Worm (Caenorhabditis elegans): ENCODE results near the gene fahd-1.

Gene fahd-1

DNA sequence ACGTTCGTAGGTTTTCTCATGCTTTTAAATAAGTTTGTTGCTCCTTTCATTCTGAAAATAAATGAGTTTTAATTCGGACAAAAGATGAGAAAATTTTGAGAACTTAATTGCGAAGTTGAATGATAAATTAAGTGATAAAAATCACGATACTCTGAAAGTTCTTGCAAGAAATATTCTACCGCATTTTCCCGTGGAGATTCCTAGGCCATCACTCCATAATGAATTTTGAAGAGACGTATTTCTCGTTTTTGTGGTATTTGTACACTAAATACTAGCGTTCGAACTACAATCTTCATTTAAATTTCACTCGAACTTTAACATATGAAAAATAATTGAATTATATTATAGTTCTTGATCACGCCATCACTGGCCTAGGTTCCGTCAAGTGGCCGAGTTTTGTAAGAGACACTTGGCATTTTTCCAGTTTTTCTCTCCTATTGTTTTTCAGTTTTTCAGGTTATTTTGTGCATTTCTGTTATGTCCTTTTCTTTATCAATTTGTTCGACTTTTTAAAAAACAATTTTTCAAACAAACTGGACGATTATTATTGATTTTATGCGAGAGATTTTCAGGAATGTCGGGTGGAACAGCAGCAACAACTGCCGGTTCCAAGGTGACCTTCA lies 33.5 kb upstream of the fahd-1 start, which contains the start of the genes coq-5 and ufm-1:
TSS of gene coq-5 (minus strand) at position 51 of the 623 bp plus-strand sequence.
TSS of gene ufm-1 (plus strand) at position 573 of the 623 bp plus-strand sequence.
- TF ChIP-seq ceh-13 (GFP tag; optimal IDR thresholded peaks at IDR 0.05) (no peak), tbx-37 (GFP tag; conservative IDR thresholded peaks at IDR 0.05) (0 out of 2 replicates have a peak, but pooled peaks have one; percentile 14)

DNA sequence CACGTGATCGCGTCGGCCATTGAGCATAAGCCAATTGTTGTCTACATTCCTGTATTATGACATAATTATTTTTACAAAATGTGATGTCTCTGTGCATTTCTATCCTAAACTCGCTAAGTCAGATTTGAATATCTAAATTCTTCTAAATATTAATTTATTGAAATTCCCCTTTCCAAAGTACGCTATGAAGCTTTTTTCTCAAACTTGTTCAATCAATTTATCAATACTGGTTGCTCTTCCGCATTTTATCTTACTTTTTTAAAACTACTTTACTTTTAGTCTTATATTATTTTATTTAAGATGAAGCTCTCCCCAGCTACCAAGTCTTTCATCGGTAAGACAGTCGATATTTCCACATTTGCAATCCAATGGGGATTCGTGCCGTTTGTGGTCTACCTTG lies 32.7 kb upstream of the fahd-1 start, which contains the start of gene tomm-7:
TSS of gene tomm-7 (plus strand) at position 301 of the 400 bp plus-strand sequence.
- TF ChIP-seq hmg-4 (GFP tag; optimal IDR thresholded peaks at IDR 0.05), result no peak
- no peak for TF ChIP-seq ama-1 (optimal IDR thresholded peaks at IDR 0.05)
- no peak for TF ChIP-seq flt-1 (GFP tag; IDR thresholded peaks at IDR 0.05)
- no peak for TF ChIP-seq tbx-11 (GFP tag; IDR thresholded peaks at IDR 0.05)
- no peak for TF ChIP-seq ets-7 (tag; optimal IDR thresholded peaks at IDR 0.05)
- no peak for TF ChIP-seq ceh-36 (tag; optimal IDR thresholded peaks at IDR 0.05)
- no peak for TF ChIP-seq B0310.2 (tag; optimal IDR thresholded peaks at IDR 0.05)
- TF ChIP-seq tbx-37 (GFP tag; conservative IDR thresholded peaks at IDR 0.05), result no peak
- TF ChIP-seq ceh-13 (GFP tag; optimal IDR thresholded peaks at IDR 0.05), result no peak
- no peak for TF ChIP-seq tra-4 (tag; optimal IDR thresholded peaks at IDR 0.05)
- no peak for TF ChIP-seq sea-1 (GFP tag; conservative IDR thresholded peaks at IDR 0.05)
- TF ChIP-seq hmbx-1 (tag; optimal IDR thresholded peaks at IDR 0.05), result no peak

ce11 chrIII:7860885-7861284 lies 31.2 kb upstream of the fahd-1 start, which contains the start of gene cuc-1:
Gene cuc-1, minus strand, starts transcription at chrIII:7860985.
- TF ChIP-seq flt-1 (GFP tag; IDR thresholded peaks at IDR 0.05) (no peak), tbx-11 (GFP tag; IDR thresholded peaks at IDR 0.05) (no peak), aly-1 (tag; optimal IDR thresholded peaks at IDR 0.05) (no peak), pes-1 (GFP tag; IDR thresholded peaks at IDR 0.05) (no peak), tra-4 (tag; optimal IDR thresholded peaks at IDR 0.05) (no peak), ceh-13 (GFP tag; optimal IDR thresholded peaks at IDR 0.05) (no peak), ama-1 (optimal IDR thresholded peaks at IDR 0.05) (no peak), scrt-1 (GFP tag; IDR thresholded peaks at IDR 0.05) (no peak), hmbx-1 (tag; optimal IDR thresholded peaks at IDR 0.05) (no peak), ets-7 (tag; optimal IDR thresholded peaks at IDR 0.05) (no peak), F13C5.2 (tag; optimal IDR thresholded peaks at IDR 0.05) (no peak), B0310.2 (tag; optimal IDR thresholded peaks at IDR 0.05) (no peak), tbx-37 (GFP tag; conservative IDR thresholded peaks at IDR 0.05) (no peak), hnd-1 (tag; optimal IDR thresholded peaks at IDR 0.05) (no peak), sea-1 (GFP tag; conservative IDR thresholded peaks at IDR 0.05) (no peak), ceh-36 (tag; optimal IDR thresholded peaks at IDR 0.05) (no peak), hmg-4 (GFP tag; optimal IDR thresholded peaks at IDR 0.05) (no peak)

DNA sequence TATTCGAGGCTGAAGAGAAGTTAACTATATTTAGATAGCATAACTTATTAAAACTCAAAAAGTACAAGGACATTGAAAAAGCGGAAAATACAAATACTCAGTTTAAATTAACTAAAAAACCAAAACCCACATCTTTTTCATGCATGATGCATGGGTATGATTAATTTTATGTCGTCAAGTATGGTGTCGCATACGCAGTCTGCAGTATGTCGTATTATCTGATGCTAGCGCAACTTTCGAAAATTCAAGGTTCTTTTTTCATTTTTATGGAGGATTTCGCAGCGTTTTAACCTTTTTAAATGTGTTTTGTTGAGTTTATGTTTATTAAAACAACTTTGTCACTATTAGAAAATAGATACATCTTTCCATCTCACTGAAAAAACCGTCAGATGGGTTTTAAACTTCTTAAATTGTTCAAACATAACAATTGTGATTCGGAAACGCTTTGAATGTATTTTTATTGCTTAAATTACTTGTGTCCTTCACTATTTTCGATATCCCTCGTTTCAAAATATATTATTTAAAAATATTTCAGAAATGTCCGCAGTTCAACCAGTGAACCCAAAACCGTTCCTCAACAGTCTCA lies 30.4 kb upstream of the fahd-1 start, which contains the start of gene snr-5:
TSS of gene snr-5 (plus strand) at position 536 of the 586 bp plus-strand sequence.
- TF ChIP-seq tbx-11 (GFP tag; IDR thresholded peaks at IDR 0.05) (no peak), flt-1 (GFP tag; IDR thresholded peaks at IDR 0.05) (no peak), ets-7 (tag; optimal IDR thresholded peaks at IDR 0.05) (no peak)

DNA sequence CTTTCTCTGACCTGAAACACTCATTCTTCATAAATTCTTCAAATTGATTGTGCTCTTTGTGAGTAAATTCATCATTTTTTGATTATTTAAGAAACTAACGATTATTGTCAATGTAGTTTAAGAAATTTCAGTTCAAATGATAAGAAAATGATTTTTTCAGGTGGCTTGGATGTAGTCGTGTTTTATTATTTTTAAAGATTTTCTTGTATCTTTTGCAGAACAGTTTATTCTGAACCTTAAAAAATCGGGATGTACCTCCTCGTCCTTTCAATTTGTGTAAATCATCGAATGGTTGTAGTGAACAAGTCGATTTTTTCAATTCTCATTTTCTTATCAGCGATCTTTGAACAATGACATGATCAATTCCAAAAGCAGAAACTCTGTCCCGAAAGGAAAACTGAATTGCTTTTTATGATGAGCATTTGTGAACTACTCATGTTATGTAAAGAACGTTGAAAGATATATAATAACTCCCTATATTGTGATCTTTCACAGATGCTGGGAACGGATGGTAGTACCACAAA lies 26.8 kb upstream of the fahd-1 start, which contains the start of gene slc-17.3:
TSS of gene slc-17.3 (minus strand) at position 51 of the 524 bp plus-strand sequence.
- TF ChIP-seq scrt-1 (GFP tag; IDR thresholded peaks at IDR 0.05) (no peak), ceh-13 (GFP tag; optimal IDR thresholded peaks at IDR 0.05) (no peak), B0310.2 (tag; optimal IDR thresholded peaks at IDR 0.05) (no peak), ets-7 (tag; optimal IDR thresholded peaks at IDR 0.05) (no peak), flt-1 (GFP tag; IDR thresholded peaks at IDR 0.05) (no peak), ceh-36 (tag; optimal IDR thresholded peaks at IDR 0.05) (no peak), tbx-37 (GFP tag; conservative IDR thresholded peaks at IDR 0.05) (no peak), tbx-11 (GFP tag; IDR thresholded peaks at IDR 0.05) (no peak), sea-1 (GFP tag; conservative IDR thresholded peaks at IDR 0.05) (no peak), hnd-1 (tag; optimal IDR thresholded peaks at IDR 0.05) (no peak), ama-1 (optimal IDR thresholded peaks at IDR 0.05) (no peak)

DNA sequence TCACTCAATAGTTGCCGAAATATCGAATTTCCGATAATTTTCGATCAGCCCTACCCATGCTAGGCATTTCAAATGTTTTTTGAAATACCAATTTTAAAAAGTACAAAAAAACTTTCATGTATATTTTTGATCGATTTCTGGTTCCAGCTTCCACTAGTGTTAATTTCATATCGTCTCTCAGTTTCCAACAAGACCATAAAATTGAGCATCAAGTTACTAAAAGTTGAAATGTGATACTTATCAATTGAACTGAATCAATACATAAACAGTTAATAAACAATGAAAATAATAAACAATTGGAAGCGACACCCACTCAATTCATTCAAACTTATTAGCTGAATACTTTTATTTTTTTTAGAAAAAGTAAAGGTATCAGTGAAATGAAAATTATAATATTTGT lies 25.9 kb upstream of the fahd-1 start, which contains the start of gene cup-4:
TSS of gene cup-4 (plus strand) at position 301 of the 400 bp plus-strand sequence.
- TF ChIP-seq aly-1 (tag; optimal IDR thresholded peaks at IDR 0.05) (no peak), B0310.2 (tag; optimal IDR thresholded peaks at IDR 0.05) (no peak), pes-1 (GFP tag; IDR thresholded peaks at IDR 0.05) (no peak), hmg-4 (GFP tag; optimal IDR thresholded peaks at IDR 0.05) (no peak), hnd-1 (tag; optimal IDR thresholded peaks at IDR 0.05) (no peak), tbx-11 (GFP tag; IDR thresholded peaks at IDR 0.05) (no peak), ceh-13 (GFP tag; optimal IDR thresholded peaks at IDR 0.05) (no peak), tbx-37 (GFP tag; conservative IDR thresholded peaks at IDR 0.05) (no peak), F13C5.2 (tag; optimal IDR thresholded peaks at IDR 0.05) (no peak), scrt-1 (GFP tag; IDR thresholded peaks at IDR 0.05) (no peak), ama-1 (optimal IDR thresholded peaks at IDR 0.05) (no peak), ets-7 (tag; optimal IDR thresholded peaks at IDR 0.05) (no peak), hmbx-1 (tag; optimal IDR thresholded peaks at IDR 0.05) (no peak), tra-4 (tag; optimal IDR thresholded peaks at IDR 0.05) (no peak), sea-1 (GFP tag; conservative IDR thresholded peaks at IDR 0.05) (no peak)

- TF ChIP-seq B0310.2 (tag; optimal IDR thresholded peaks at IDR 0.05) (no peak), tra-4 (tag; optimal IDR thresholded peaks at IDR 0.05) (no peak), flt-1 (GFP tag; IDR thresholded peaks at IDR 0.05) (no peak), scrt-1 (GFP tag; IDR thresholded peaks at IDR 0.05) (no peak), aly-1 (tag; optimal IDR thresholded peaks at IDR 0.05) (no peak), hmg-4 (GFP tag; optimal IDR thresholded peaks at IDR 0.05) (no peak), F13C5.2 (tag; optimal IDR thresholded peaks at IDR 0.05) (no peak), hmbx-1 (tag; optimal IDR thresholded peaks at IDR 0.05) (no peak), ama-1 (optimal IDR thresholded peaks at IDR 0.05) (no peak)
Measured at ce11 chrIII:7872776-7873175, 19.3 kb upstream of the fahd-1 start.
